Fruit fly (Drosophila melanogaster) whole organism, prepupa: ENCODE results near the gene APP-BP1.

Experiments used
- CG11294 ChIP-seq: fragments of 200-800 bp; sonication (Bioruptor generic); IDR thresholded peaks from 2 replicates; pipeline ENCODE4 v1.3.6; 2022; ENCODE audit warnings: missing biosample characterization, missing genetic modification characterization
- Ets96B ChIP-seq: fragments of 200-800 bp; optimal IDR thresholded peaks from 2 replicates; lab custom pipeline; 2019; ENCODE audit warnings: missing biosample characterization, mild to moderate bottlenecking, missing genetic modification characterization, moderate library complexity
- Sox15 ChIP-seq: fragments of 200-800 bp; sonication (Bioruptor generic); optimal IDR thresholded peaks from 3 replicates; lab custom pipeline; 2016; ENCODE audit warnings: missing biosample characterization, missing genetic modification characterization
- fd85E ChIP-seq: fragments of 200-800 bp; sonication (Bioruptor generic); optimal IDR thresholded peaks from 3 replicates; lab custom pipeline; 2016; ENCODE audit warnings: missing biosample characterization, missing genetic modification characterization
- ss ChIP-seq, 2 experiments: fragments of 200-800 bp; sonication (Bioruptor generic); optimal IDR thresholded peaks; 2 replicates in 1 of 2; 3 replicates in 1 of 2; lab custom pipeline; 2017 to 2018; ENCODE audit warnings: mild to moderate bottlenecking in 2 of 2, missing biosample characterization in 2 of 2, missing genetic modification characterization in 2 of 2, moderate library complexity in 1 of 2

- TF ChIP-seq Sox15 (GFP tag; lab: Kevin White, UChicago), result no peak
- no peak for TF ChIP-seq fd85E (GFP tag; lab: Kevin White, UChicago)
- TF ChIP-seq CG11294 (GFP tag; lab: Robert Waterston, UW), result no peak
- TF ChIP-seq ss (GFP tag; optimal IDR thresholded peaks at IDR 0.05; lab: Kevin White, UChicago), result no peak
- no peak for TF ChIP-seq Ets96B (tag; lab: Kevin White, UChicago)
These were observed 44.4 kb upstream of the APP-BP1 start, which contains the start of gene CG7888 for dm6 chr3L:11053843-11054242.
